Fruit fly (Drosophila melanogaster) whole organism, adult: Measurements from ENCODE around the gene Prestin.

Experiments used
- CG1620 ChIP-seq: fragments of 200-800 bp; sonication (Bioruptor generic); optimal IDR thresholded peaks from 2 replicates; lab custom pipeline; 2016; ENCODE audit warnings: missing biosample characterization, missing genetic modification characterization
- CG7045 ChIP-seq: fragments of 200-800 bp; sonication (Bioruptor generic); optimal IDR thresholded peaks from 2 replicates; lab custom pipeline; 2017; ENCODE audit warnings: missing biosample characterization, mild to moderate bottlenecking, missing genetic modification characterization
- Clk ChIP-seq: fragments of 200-800 bp; sonication (Bioruptor generic); optimal IDR thresholded peaks from 2 replicates; lab custom pipeline; 2017; ENCODE audit warnings: missing biosample characterization, missing genetic modification characterization
- Mnt ChIP-seq: fragments of 200-800 bp; sonication (Bioruptor generic); optimal IDR thresholded peaks from 2 replicates; lab custom pipeline; 2016; ENCODE audit warnings: missing biosample characterization, mild to moderate bottlenecking, missing genetic modification characterization
- cic ChIP-seq: fragments of 200-800 bp; sonication (Bioruptor generic); optimal IDR thresholded peaks from 2 replicates; lab custom pipeline; 2017; ENCODE audit warnings: missing biosample characterization, mild to moderate bottlenecking, missing genetic modification characterization, moderate library complexity
- kay ChIP-seq: fragments of 200-800 bp; sonication (Bioruptor generic); peaks from one replicate; lab custom pipeline; 2016; ENCODE audit warnings: missing biosample characterization, missing genetic modification characterization, borderline replicate concordance
- ovo ChIP-seq: fragments of 200-800 bp; sonication (Bioruptor generic); optimal IDR thresholded peaks from 2 replicates; lab custom pipeline; 2016; ENCODE audit warnings: missing biosample characterization, missing genetic modification characterization

DNA sequence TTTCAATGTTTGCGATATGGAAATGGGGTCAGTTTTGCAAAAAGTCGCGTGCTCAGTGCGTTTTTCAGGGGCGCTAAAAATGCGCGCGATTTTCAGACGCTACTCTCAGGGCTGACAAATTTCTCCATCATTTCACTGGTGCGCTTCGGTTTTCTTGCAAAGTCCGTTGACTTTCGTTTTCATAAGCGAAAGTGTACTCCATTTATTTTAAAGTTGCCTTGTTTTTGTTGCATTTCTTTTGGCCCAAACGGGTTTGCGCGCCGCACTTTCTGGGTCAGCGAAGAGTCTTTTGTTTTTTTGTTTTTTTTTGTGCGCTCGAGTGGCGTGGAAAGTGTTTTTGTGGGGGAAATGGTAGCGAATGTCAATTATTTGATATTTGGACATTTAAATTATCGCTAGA is 32.0 kb upstream of the Prestin start:
- no peak for TF ChIP-seq CG7045 (GFP tag; lab: Kevin White, UChicago)
- no peak for TF ChIP-seq ovo (GFP tag; lab: Kevin White, UChicago)
- no peak for TF ChIP-seq Mnt (GFP tag; lab: Kevin White, UChicago)
- no peak for TF ChIP-seq Clk
- TF ChIP-seq CG1620 (GFP tag; lab: Kevin White, UChicago) = no peak
- TF ChIP-seq cic (GFP tag; lab: Kevin White, UChicago) = no peak
- no peak for TF ChIP-seq kay (GFP tag; lab: Kevin White, UChicago)
